Fruit fly (Drosophila melanogaster) whole organism: ENCODE measurements around the gene lgs.

Source experiments
- CG8478 ChIP-seq: fragments of >200 bp; optimal IDR thresholded peaks from 2 replicates; lab custom pipeline; 2018; ENCODE audit warnings: inconsistent platforms
- Dll ChIP-seq: fragments of >200 bp; optimal IDR thresholded peaks from 2 replicates; lab custom pipeline; 2017
- EcR ChIP-seq, 2 experiments: fragments of >200 bp; optimal IDR thresholded peaks; 2 replicates each; lab custom pipeline; 2017; ENCODE audit warnings: missing biosample characterization in 2 of 2, missing genetic modification characterization in 2 of 2, missing genetic modification reagents in 2 of 2
- pan ChIP-seq: fragments of >200 bp; optimal IDR thresholded peaks from 2 replicates; lab custom pipeline; 2017
- psq ChIP-seq: fragments of >200 bp; optimal IDR thresholded peaks from 2 replicates; lab custom pipeline; 2017
- usp ChIP-seq: fragments of >200 bp; optimal IDR thresholded peaks from 2 replicates; lab custom pipeline; 2017; ENCODE audit warnings: missing biosample characterization, missing genetic modification characterization, mixed read lengths

The lgs gene

DNA sequence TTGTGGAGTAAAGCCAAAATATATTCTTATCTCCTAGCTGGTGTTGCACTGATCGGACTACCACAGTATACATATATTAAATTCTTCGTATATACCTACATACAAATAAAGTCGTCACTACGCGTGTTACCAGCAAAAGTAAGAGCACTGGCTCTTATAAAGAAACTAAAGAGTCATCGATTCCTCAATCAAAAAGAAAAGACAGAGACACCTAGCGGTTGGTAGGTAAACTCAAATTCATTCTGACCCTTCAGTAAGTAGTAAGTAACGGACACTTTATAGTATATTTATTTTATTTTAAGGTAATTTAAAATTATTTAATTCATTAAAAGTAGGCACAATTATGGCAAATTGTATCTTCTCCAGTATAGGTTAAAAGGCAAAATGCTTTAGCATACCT, 39.4 kb downstream of the lgs start:
- TF ChIP-seq CG8478 (lab: Kevin White, UChicago): no peak
- TF ChIP-seq EcR (GFP tag; optimal IDR thresholded peaks at IDR 0.05; lab: Kevin White, UChicago): no peak
- TF ChIP-seq Dll (lab: Kevin White, UChicago): no peak
- no peak for TF ChIP-seq psq
- no peak for TF ChIP-seq usp
- no peak for TF ChIP-seq pan

DNA sequence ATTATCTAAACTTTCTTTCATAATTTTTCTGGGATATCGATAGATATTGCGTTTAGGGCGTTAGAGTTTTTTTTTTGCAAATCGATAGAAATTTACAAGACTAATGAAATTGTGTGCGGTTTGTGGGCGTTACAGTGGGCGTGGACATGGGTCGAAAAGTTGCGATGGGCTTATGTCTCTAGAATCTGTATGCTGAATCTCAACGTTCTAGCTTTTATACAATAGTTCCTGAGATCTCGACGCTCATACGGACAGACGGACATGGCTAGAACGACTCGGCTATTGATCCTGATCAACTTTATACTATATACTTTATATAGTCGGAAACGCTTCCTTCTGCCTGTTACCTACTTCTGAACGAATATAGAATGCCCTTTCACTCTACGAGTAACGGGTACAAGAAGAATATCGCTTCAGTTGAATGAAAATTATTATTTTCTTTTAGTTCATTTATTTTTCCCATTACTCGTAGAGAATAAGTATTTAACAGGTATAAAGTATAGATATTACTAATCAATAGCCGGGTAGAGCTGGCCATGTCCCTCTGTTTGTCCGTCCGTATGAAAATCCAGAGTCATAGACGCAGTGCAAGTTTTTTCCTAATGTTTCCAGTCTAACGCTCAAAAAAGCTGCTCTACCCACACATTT, 40.7 kb downstream of the lgs start:
- TF ChIP-seq pan (no peak), usp (no peak), EcR (GFP tag; optimal IDR thresholded peaks at IDR 0.05; lab: Kevin White, UChicago) (no peak), psq (no peak), Dll (lab: Kevin White, UChicago) (no peak), CG8478 (lab: Kevin White, UChicago) (no peak)

DNA sequence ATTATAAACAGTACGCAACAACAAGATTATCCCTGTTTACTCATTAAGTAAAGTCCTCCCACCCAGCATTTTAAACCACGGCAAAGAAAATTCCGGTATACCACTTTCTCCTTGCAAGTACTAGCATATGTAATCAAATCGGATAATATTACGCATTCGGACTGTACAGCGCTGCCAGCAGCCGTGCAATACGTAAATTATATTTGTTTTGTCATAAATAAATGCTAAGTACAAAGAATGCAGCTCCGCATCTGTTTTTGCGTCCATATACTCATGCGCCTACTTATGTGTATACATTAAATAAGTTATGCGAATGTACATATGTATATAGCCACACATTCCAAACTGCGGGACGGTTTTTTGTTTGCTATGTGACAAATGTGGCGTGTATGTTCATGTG, 45.2 kb downstream of the lgs start:
- TF ChIP-seq CG8478 (lab: Kevin White, UChicago): no peak
- no peak for TF ChIP-seq pan
- no peak for TF ChIP-seq usp
- no peak for TF ChIP-seq psq
- TF ChIP-seq EcR (GFP tag; optimal IDR thresholded peaks at IDR 0.05; lab: Kevin White, UChicago): no peak
- TF ChIP-seq Dll (lab: Kevin White, UChicago): no peak

DNA sequence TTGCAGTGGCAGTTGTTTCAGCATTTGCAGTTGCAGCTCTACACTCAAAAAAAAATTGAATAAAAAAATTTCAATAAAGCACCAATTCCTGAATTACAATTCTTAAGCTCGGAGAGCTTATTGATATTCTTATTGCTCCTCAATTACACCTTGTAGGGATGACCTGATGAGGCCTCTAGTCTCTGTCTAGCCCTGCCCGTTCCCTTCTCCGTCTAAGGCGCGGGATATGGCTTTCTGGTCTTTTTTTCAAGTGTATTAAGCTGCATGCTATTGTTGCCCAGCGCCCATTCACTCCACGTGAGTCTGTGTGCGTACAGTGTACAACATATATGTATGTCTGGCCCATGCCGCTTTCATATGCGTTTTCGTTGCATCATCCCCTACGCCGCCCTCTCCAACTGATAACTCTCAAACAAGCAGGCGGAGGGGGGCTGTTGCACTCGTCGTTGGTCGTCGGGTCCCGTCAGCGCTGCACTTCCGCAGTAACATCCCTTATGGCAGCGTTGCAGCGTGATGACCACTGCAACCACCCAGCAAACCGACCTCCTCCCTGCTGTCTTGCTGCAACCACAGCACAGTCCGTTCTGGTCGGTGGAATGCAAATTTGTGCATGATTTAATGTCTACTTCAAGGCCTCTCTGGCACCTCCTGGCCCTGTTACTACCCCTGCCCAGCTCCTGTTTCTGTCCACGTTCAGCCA, 47.7 kb downstream of the lgs start:
- TF ChIP-seq pan (no peak), Dll (lab: Kevin White, UChicago) (no peak), psq (no peak), EcR (GFP tag; optimal IDR thresholded peaks at IDR 0.05; lab: Kevin White, UChicago) (no peak), usp (no peak)

DNA sequence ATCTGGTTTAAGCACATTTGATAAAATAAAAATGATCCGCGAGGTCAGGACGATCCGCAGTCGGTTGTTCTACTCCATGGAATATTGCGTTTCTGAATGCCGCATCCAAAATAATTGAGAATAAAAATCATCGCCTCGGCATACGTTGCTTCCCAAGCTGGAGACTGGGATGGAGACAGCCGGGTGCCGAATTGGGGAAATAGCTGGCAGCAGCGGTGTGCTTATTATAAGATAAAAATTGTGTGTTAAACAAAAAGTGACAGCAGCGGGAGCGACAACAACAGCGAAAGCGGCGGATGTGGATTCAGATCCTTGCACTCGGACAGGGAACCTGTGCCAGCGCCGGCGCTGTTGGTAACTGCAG, 48.2 kb downstream of the lgs start, which contains the start of gene dati:
Gene dati (minus strand): TSS at position 101 of the 364 bp plus-strand sequence.
- TF ChIP-seq usp: no peak
- no peak for TF ChIP-seq CG8478 (lab: Kevin White, UChicago)
- TF ChIP-seq pan: no peak
- TF ChIP-seq psq: no peak
- no peak for TF ChIP-seq EcR (GFP tag; optimal IDR thresholded peaks at IDR 0.05; lab: Kevin White, UChicago)
- TF ChIP-seq Dll (lab: Kevin White, UChicago): no peak

DNA sequence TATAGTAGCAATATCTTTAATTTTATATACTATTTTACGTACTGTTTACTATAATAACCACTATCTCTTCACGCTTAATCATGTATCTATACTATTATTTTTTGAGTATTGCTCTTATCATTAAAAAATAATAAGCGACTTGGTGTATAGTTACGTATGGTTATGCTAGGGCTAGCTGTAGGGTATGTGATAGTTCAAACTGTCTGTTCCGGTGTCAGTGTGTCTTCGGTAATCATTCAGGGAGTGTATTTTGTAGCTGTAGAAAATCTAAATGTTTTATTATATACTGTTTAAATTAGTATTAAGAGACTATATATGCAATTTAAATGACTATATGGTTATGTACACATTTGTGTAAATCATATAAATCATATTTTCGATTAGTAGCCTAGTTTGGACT, 49.3 kb downstream of the lgs start:
- TF ChIP-seq EcR (GFP tag; optimal IDR thresholded peaks at IDR 0.05; lab: Kevin White, UChicago): no peak
- TF ChIP-seq usp: no peak
- TF ChIP-seq CG8478 (lab: Kevin White, UChicago): no peak
- TF ChIP-seq pan: no peak
- TF ChIP-seq Dll (lab: Kevin White, UChicago): no peak

DNA sequence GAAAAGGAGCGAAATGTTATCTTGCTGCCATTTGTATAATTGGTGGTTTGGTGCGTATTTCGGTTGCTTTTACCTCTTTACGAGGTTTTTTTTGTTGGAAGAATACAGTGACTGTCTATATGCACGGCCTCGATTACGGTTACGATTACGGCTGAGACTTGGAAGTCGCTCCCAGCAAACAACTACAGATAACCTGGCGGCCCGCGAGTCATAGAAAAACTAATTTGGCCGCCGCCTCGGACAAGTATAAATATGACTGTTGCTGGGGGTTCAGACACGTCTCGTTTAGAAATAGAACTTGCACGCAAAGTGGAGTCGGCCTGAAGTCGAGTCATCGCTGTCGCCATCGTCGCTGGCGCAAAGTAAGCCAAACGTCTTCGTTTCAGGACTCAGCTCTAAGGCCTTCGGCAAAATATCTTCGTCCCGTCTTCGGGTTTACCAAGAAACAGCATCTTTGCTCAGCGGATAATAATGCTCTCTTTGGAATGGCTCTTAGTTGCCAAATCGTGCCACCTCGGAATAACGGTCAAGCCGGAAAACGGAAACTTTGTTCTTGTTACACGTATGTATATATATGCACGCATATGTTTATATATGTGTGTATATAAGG, 50.4 kb downstream of the lgs start:
- TF ChIP-seq CG8478 (lab: Kevin White, UChicago) (no peak), Dll (lab: Kevin White, UChicago) (no peak), pan (no peak), usp (no peak), psq (no peak), EcR (GFP tag; optimal IDR thresholded peaks at IDR 0.05; lab: Kevin White, UChicago) (no peak)

DNA sequence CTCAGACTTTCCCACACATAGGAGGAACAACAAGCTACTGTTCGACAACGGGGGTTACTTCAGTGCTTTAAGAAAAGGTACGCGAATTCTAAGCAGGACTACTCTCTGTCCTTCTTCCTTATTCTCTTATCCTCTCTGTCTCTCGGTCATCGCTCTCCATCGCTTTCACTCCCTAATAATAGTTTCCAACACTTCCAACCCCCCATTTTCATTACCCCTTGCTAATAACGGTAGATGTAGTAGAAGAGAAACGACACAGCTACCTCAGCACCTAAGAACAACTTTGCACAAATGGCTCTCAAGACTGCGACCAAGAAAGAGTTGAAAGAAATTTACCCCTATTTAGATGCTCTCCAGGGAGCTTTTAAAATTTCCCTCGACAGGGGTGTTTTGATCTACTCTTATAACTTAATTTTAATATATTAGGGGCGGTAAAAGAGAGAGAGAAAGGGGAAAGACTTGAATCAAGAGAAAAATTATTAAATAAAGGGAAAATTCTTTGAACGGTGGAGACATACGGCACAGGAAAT, 54.9 kb downstream of the lgs start:
- no peak for TF ChIP-seq pan
- no peak for TF ChIP-seq EcR (GFP tag; optimal IDR thresholded peaks at IDR 0.05; lab: Kevin White, UChicago)
- TF ChIP-seq CG8478 (lab: Kevin White, UChicago): no peak
- no peak for TF ChIP-seq Dll (lab: Kevin White, UChicago)
- no peak for TF ChIP-seq usp
- TF ChIP-seq psq: no peak
